Worm (Caenorhabditis elegans) whole organism, early embryonic: ENCODE measurements around the gene cyp-33C7.

Experiments
- B0310.2 ChIP-seq: sonication (generic microtip); optimal IDR thresholded peaks from 2 replicates; lab custom pipeline; 2016; ENCODE audit warnings: mild to moderate bottlenecking, missing genetic modification characterization, missing compliant biosample characterization
- F13C5.2 ChIP-seq: sonication (generic microtip); optimal IDR thresholded peaks from 2 replicates; lab custom pipeline; 2017; ENCODE audit warnings: mild to moderate bottlenecking, missing genetic modification characterization, inconsistent platforms, missing compliant biosample characterization
- aly-1 ChIP-seq: sonication (generic microtip); optimal IDR thresholded peaks from 2 replicates; lab custom pipeline; 2016; ENCODE audit warnings: missing genetic modification characterization, missing compliant biosample characterization
- ama-1 ChIP-seq: fragments of 150-350 bp; optimal IDR thresholded peaks from 2 replicates; lab custom pipeline; 2014
- ceh-13 ChIP-seq: fragments of 200-800 bp; sonication (Bioruptor generic); optimal IDR thresholded peaks from 2 replicates; lab custom pipeline; 2018; ENCODE audit warnings: mild to moderate bottlenecking, missing genetic modification characterization, missing compliant biosample characterization
- ceh-36 ChIP-seq: sonication (generic microtip); optimal IDR thresholded peaks from 2 replicates; lab custom pipeline; 2016; ENCODE audit warnings: missing genetic modification characterization, inconsistent platforms, missing compliant biosample characterization
- ets-7 ChIP-seq: sonication (generic microtip); optimal IDR thresholded peaks from 2 replicates; lab custom pipeline; 2016; ENCODE audit warnings: missing genotype, missing genetic modification characterization, missing compliant biosample characterization
- flt-1 ChIP-seq: fragments of 200-800 bp; sonication (Bioruptor generic); IDR thresholded peaks from 2 replicates; pipeline ENCODE4 v1.3.6; 2022; ENCODE audit warnings: missing genetic modification characterization, missing compliant biosample characterization
- hmbx-1 ChIP-seq: sonication (generic microtip); optimal IDR thresholded peaks from 2 replicates; lab custom pipeline; 2016; ENCODE audit warnings: mild to moderate bottlenecking, missing genetic modification characterization, missing compliant biosample characterization
- hmg-4 ChIP-seq: fragments of 200-800 bp; sonication (Bioruptor generic); optimal IDR thresholded peaks from 2 replicates; lab custom pipeline; 2018; ENCODE audit warnings: mild to moderate bottlenecking, missing genetic modification characterization, missing compliant biosample characterization
- hnd-1 ChIP-seq: sonication (generic microtip); optimal IDR thresholded peaks from 2 replicates; lab custom pipeline; 2016; ENCODE audit warnings: missing genetic modification characterization, missing compliant biosample characterization
- pes-1 ChIP-seq: fragments of 200-800 bp; sonication (Bioruptor generic); IDR thresholded peaks from 2 replicates; pipeline ENCODE4 v1.3.6; 2022; ENCODE audit warnings: missing genetic modification reagents, missing genetic modification characterization, missing compliant biosample characterization
- scrt-1 ChIP-seq: fragments of 200-800 bp; sonication (Bioruptor generic); IDR thresholded peaks from 2 replicates; pipeline ENCODE4 v1.3.6; 2022; ENCODE audit warnings: missing genetic modification characterization, missing compliant biosample characterization
- sea-1 ChIP-seq: fragments of 200-800 bp; sonication (Bioruptor generic); conservative IDR thresholded peaks from 2 replicates; pipeline ENCODE4 v1.3.6; 2022; ENCODE audit warnings: missing genetic modification characterization, missing compliant biosample characterization
- tbx-11 ChIP-seq: fragments of 200-800 bp; sonication (Bioruptor generic); IDR thresholded peaks from 2 replicates; pipeline ENCODE4 v1.3.6; 2022; ENCODE audit warnings: missing genetic modification characterization, missing compliant biosample characterization
- tbx-37 ChIP-seq: fragments of 200-800 bp; sonication (Bioruptor generic); conservative IDR thresholded peaks from 2 replicates; pipeline ENCODE4 v1.3.6; 2022; ENCODE audit warnings: missing genetic modification reagents, missing genetic modification characterization, missing compliant biosample characterization
- tra-4 ChIP-seq: sonication (generic microtip); optimal IDR thresholded peaks from 2 replicates; lab custom pipeline; 2017; ENCODE audit warnings: missing genetic modification characterization, missing compliant biosample characterization

The cyp-33C7 gene

ce11 chrV:2281499-2281898 is 31.2 kb downstream of the cyp-33C7 start, which contains the start of gene nhr-228:
nhr-228 (plus strand) TSS chrV:2281759.
- TF ChIP-seq aly-1 (tag; lab: Kevin White, UChicago) = no peak
- no peak for TF ChIP-seq scrt-1 (GFP tag; lab: Robert Waterston, UW)
- TF ChIP-seq F13C5.2 (tag; lab: Kevin White, UChicago) = no peak
- TF ChIP-seq hnd-1 (tag; lab: Kevin White, UChicago) = no peak
- TF ChIP-seq tbx-37 (GFP tag; lab: Robert Waterston, UW) = no peak
- TF ChIP-seq hmbx-1 (tag; lab: Kevin White, UChicago) = no peak
- TF ChIP-seq tra-4 = no peak
- TF ChIP-seq hmg-4 (GFP tag; lab: Kevin White, UChicago) = no peak
- TF ChIP-seq tbx-11 (GFP tag; lab: Robert Waterston, UW) = no peak
- TF ChIP-seq ama-1 (lab: Kevin White, UChicago) = no peak
- no peak for TF ChIP-seq B0310.2
- no peak for TF ChIP-seq ceh-36 (tag; lab: Kevin White, UChicago)
- no peak for TF ChIP-seq flt-1 (GFP tag; lab: Robert Waterston, UW)
- no peak for TF ChIP-seq sea-1
- no peak for TF ChIP-seq ceh-13 (GFP tag; lab: Kevin White, UChicago)
- TF ChIP-seq pes-1 (GFP tag; lab: Robert Waterston, UW) = no peak
- TF ChIP-seq ets-7 (tag; lab: Kevin White, UChicago) = no peak

ce11 chrV:2285107-2285506 is 34.8 kb downstream of the cyp-33C7 start, which contains the start of gene nhr-227:
nhr-227 (plus strand) TSS chrV:2285432.
- TF ChIP-seq ets-7 (tag; lab: Kevin White, UChicago) = no peak
- no peak for TF ChIP-seq hmg-4 (GFP tag; lab: Kevin White, UChicago)
- no peak for TF ChIP-seq sea-1
- TF ChIP-seq B0310.2 = no peak

- no peak for TF ChIP-seq aly-1 (tag; lab: Kevin White, UChicago)
- TF ChIP-seq F13C5.2 (tag; lab: Kevin White, UChicago) = no peak
- TF ChIP-seq hnd-1 (tag; lab: Kevin White, UChicago) = no peak
- no peak for TF ChIP-seq ceh-13 (GFP tag; lab: Kevin White, UChicago)
- TF ChIP-seq hmg-4 (GFP tag; lab: Kevin White, UChicago) = no peak
- TF ChIP-seq tbx-37 (GFP tag; lab: Robert Waterston, UW) = no peak
- TF ChIP-seq ama-1 (lab: Kevin White, UChicago) = no peak
- no peak for TF ChIP-seq ceh-36 (tag; lab: Kevin White, UChicago)
- no peak for TF ChIP-seq B0310.2
- TF ChIP-seq ets-7 (tag; lab: Kevin White, UChicago) = no peak
- no peak for TF ChIP-seq flt-1 (GFP tag; lab: Robert Waterston, UW)
- no peak for TF ChIP-seq tbx-11 (GFP tag; lab: Robert Waterston, UW)
- no peak for TF ChIP-seq sea-1
- no peak for TF ChIP-seq hmbx-1 (tag; lab: Kevin White, UChicago)
Observed at ce11 chrV:2290329-2290728, 40.0 kb downstream of the cyp-33C7 start, which contains the start of gene nhr-225. nhr-225 (minus strand) TSS chrV:2290474.

- TF ChIP-seq flt-1 (GFP tag; lab: Robert Waterston, UW) (no peak), F13C5.2 (tag; lab: Kevin White, UChicago) (no peak), hnd-1 (tag; lab: Kevin White, UChicago) (no peak), hmbx-1 (tag; lab: Kevin White, UChicago) (no peak), hmg-4 (GFP tag; lab: Kevin White, UChicago) (no peak), sea-1 (no peak), scrt-1 (GFP tag; lab: Robert Waterston, UW) (no peak), tbx-11 (GFP tag; lab: Robert Waterston, UW) (no peak)
Observed at ce11 chrV:2292240-2292639, 41.9 kb downstream of the cyp-33C7 start, which contains the start of gene nhr-115. nhr-115 (plus strand) TSS chrV:2292540.

ce11 chrV:2294577-2294976 is 44.2 kb downstream of the cyp-33C7 start, which contains the start of gene nhr-226:
nhr-226 (plus strand) TSS chrV:2294877.
- no peak for TF ChIP-seq flt-1 (GFP tag; lab: Robert Waterston, UW)
- TF ChIP-seq hmbx-1 (tag; lab: Kevin White, UChicago) = no peak
- no peak for TF ChIP-seq sea-1
- no peak for TF ChIP-seq ceh-13 (GFP tag; lab: Kevin White, UChicago)
- TF ChIP-seq aly-1 (tag; lab: Kevin White, UChicago) = no peak
- TF ChIP-seq ama-1 (lab: Kevin White, UChicago) = no peak

- TF ChIP-seq B0310.2 (no peak), ceh-36 (tag; lab: Kevin White, UChicago) (no peak), scrt-1 (GFP tag; lab: Robert Waterston, UW) (no peak), hmg-4 (GFP tag; lab: Kevin White, UChicago) (no peak), tra-4 (no peak), ets-7 (tag; lab: Kevin White, UChicago) (no peak), aly-1 (tag; lab: Kevin White, UChicago) (no peak)
Observed at ce11 chrV:2300905-2301304, 50.6 kb downstream of the cyp-33C7 start, which contains the start of gene Y19D10B.8. Y19D10B.8 (minus strand) TSS chrV:2301005.
